Fruit fly (Drosophila melanogaster): Measurements from ENCODE around the gene Jhbp1.
A peak's percentile ranks its signal among the peaks of the same experiment; 100 is the strongest.

Gene Jhbp1

dm6 chr3R:4965145-4965544, at the start of gene Jhbp1:
Gene Jhbp1, plus strand, starts transcription at chr3R:4965445.
- no peak for TF ChIP-seq CG17801 (GFP tag; optimal IDR thresholded peaks at IDR 0.05; ENCODE audit: partially characterized antibody)

- no peak for TF ChIP-seq CG17801 (GFP tag; optimal IDR thresholded peaks at IDR 0.05; ENCODE audit: partially characterized antibody)
Measured at dm6 chr3R:4947732-4948131, 17.5 kb upstream of the Jhbp1 start.

DNA sequence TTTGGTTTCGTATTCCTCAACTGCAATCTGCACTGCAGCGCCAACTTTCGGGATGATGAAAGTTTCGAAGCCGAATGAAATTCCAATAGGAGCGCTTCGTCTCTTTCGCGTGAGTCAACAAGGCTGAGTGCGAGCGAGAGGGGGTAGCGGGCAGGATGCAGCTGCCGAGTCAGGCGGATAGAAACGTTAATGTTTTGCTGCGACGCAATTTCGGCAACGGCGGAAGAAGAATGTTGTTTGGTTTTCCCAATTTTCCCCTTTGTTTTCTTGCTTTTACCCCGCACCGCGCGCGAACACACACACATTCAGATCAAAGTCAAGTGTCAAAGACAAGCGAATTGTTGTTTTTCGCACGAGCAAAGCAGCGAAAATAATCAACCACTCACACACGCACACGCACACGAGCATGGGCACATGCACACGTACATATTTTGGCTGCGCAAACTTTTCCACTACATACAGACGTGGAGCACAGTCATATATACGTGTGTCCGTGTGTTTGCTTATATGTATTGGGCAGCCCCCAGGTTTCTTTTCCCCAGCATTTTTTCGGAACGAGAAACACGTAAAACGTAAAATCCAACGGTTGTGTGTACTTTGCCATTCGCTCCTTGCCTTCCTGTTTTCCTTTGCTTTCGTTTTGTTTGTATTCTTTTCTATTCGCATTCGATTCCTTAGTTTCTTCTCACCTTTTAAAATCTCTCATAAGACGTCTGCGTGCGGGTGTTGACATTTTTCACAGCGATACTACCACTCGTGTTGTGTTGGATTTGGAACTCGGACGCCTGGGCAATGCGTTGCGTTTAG, 13.3 kb upstream of the Jhbp1 start:
- TF ChIP-seq CG17801 (GFP tag; optimal IDR thresholded peaks at IDR 0.05; ENCODE audit: partially characterized antibody): peak; percentile 27

DNA sequence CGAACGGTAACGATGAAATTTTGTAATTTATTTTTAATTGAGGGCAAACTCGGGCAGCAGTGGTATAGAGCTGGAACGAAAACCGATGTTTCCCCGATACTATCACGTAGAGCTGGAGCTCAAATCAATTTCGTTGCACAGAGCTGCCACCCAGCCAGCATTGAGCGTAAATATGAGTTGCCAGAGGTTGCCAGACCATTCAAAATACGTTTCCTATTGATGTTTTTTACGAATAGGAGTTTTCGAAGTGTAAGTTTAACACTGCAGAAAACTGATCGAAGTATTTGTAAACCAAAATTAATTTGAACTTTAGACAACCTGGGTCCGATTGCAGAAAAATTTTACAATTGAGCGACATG, 12.7 kb upstream of the Jhbp1 start, which contains the start of gene Ubc6:
Gene Ubc6, minus strand, starts transcription at position 112 of the 359 bp plus-strand sequence.
- no peak for TF ChIP-seq CG17801 (GFP tag; optimal IDR thresholded peaks at IDR 0.05; ENCODE audit: partially characterized antibody)

dm6 chr3R:4955152-4955551, 10.1 kb upstream of the Jhbp1 start, which contains the start of gene Jhbp3:
Gene Jhbp3, minus strand, starts transcription at chr3R:4955252.
- no peak for TF ChIP-seq CG17801 (GFP tag; optimal IDR thresholded peaks at IDR 0.05; ENCODE audit: partially characterized antibody)

DNA sequence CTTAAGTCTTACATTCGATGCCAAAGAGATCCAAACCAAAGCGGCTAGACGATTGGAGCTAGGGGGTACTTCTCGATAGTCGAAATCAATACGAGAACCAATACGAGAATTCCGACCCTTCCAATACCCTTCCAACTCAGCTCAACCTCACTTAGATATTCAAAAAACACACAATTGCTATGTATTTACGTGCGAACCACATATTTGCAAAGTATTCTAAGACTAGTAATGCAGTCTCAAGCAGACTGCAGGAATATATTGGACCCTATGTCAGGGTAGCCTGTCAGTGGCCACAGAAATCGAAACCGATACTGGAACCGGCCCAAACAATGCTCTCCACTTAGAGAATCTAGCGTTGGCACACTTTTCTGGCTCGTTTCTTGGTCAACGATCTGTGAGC, 7.4 kb upstream of the Jhbp1 start:
- no peak for TF ChIP-seq CG17801 (GFP tag; optimal IDR thresholded peaks at IDR 0.05; ENCODE audit: partially characterized antibody)

dm6 chr3R:4960107-4960506, 5.1 kb upstream of the Jhbp1 start:
- TF ChIP-seq CG17801 (GFP tag; optimal IDR thresholded peaks at IDR 0.05; ENCODE audit: partially characterized antibody): no peak

DNA sequence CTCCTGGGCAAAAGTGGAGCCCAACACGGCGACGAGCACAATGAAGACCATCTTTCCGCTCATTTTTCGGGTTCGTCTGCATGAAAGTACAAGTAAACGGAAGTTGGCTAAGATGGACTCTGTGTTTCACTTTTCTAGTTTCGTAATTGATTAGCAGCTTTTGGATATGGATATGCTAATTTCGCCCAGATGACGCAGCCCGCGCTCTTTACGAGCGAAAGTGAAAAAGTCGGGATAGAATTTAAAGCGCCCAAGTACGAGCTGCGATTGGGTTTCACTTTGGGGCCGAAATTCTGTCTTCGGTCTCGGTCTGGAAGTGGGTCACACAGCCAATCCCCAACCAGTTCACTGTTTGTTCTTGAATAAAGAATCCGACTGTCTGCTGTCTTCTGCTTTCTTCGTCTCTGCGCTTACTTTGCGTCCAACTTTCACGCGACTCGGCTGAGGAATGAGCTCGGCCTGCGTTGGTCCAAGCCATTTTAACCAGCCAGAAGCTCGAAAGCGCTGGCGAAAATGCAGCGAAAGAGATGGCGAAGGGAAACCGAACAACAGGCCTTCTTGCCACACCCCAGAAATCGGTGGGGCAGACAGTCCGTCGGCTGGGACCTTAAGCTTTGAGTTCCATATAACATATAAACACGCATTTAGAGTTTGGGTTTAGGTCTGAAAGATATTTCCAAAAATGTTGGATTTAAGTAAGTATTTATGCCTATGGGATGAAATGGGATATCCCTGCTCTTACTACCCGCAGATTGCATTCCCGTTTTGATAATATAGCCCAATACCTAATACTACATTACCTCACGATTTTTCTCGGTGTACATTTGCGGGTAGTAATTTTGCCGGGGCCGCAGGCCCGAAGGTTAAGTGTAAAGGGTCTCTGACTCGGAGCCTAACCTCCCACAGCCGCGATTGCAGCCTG, 4.1 kb upstream of the Jhbp1 start, which contains the start of gene Jhbp2:
Gene Jhbp2, minus strand, starts transcription at position 454 of the 922 bp plus-strand sequence.
- no peak for TF ChIP-seq CG17801 (GFP tag; optimal IDR thresholded peaks at IDR 0.05; ENCODE audit: partially characterized antibody)

DNA sequence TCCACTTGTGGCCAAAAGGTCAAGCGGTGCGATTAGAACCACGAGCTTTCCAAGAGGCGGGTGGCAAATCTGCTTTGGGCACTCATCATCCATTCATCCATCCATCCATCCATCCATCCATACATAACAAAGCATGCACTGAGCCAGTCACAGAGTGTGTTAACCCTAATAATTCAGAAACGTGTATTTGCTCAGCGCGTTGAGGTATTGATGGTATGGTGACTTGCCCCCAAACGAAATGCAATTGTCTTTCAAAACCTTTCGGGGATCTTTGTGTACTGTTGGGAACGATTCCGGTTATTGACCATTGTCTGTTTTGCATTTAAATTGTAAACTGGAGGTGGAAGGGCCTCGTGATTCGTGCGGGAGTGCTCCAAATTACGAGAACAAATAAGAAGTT, 3.3 kb upstream of the Jhbp1 start:
- TF ChIP-seq CG17801 (GFP tag; optimal IDR thresholded peaks at IDR 0.05; ENCODE audit: partially characterized antibody): no peak

DNA sequence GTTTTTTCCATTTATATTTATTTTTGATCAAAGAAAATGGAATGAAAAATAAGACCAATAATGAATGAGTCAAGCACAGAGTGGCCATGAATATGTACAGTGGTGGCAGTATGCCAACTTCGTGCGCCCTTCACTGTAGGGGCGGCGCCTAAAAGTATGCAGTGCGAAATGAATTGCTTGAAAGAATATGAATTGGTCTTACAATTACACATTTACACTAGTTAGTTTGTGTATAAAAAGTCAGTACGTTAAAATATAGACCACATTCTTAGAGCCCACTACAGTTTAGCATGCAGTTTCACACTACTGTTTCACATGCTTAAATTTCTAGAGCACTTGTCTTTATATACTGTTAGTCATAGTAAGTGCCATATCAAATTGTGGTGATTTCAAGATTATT, 2.6 kb upstream of the Jhbp1 start:
- TF ChIP-seq CG17801 (GFP tag; optimal IDR thresholded peaks at IDR 0.05; ENCODE audit: partially characterized antibody): no peak

DNA sequence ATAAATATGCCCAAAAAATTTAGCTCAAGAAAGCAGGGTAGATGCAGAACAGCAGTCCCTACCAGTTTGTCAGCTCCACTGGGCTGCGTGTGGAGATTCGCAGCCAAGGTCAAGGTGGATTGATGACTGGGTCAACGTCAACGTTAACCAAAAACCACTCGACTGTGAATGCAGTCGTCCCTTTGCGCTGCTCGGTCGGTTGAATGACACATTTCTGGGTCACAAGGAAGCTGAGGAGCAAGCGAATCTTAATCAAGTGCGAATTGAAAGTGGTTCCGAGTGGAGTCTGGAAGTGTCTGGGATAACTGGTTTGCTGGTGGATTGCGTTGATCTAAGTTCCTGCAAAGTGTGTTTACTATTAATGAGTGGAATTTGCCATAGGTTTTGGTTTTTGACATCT, 1.9 kb upstream of the Jhbp1 start:
- TF ChIP-seq CG17801 (GFP tag; optimal IDR thresholded peaks at IDR 0.05; ENCODE audit: partially characterized antibody): no peak

DNA sequence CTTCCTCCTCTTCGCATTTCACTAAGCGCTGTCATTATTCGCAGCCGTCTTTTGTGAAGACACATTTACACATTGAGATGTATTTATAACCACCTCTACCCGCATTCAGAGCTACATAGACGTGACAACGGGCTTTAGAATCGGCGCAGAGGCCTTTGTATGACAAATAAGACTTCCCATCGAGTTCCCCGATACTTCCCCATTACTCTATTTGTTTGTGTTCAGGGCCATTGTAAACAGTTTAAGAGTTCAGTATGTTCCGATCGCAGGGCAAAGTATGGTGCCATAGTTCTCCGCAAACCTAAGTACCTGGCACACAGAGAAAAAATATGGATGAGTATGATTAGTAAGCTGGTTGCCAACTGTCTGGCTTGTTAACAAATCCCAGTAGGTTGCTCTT, 1.3 kb upstream of the Jhbp1 start:
- no peak for TF ChIP-seq CG17801 (GFP tag; optimal IDR thresholded peaks at IDR 0.05; ENCODE audit: partially characterized antibody)

DNA sequence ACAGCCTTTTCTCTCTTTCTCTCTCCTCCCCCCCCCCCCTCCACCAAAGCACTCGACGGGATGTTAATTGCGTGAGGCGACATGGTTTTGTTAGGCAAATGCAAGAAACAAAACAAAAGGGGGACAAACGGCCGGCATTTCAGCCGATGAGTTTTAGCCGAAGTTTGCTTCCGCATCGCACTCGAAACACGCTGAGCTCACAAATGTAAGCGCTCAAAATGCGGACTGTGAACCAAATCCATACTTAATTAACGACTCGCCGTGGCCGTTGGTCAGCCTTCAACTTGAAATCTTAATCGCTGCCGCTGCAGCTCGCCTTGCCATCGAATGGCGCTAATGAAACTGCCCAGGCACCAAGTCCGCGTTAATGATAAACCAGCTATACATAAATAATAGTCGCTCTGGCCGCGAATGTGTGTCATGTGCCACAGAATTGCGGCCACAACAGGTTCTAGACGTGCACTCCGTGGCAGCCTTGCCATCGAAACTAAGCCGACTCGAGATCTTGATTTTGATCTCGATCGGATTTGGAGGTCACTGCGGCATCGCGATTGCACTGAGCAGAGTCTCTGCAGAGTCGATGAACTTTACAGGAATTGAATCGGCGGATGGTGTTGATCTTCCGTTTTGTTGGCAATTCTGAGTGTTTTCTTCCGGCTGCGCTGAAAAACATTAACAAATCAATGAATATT, 1.1 kb downstream of the Jhbp1 start:
- TF ChIP-seq CG17801 (GFP tag; optimal IDR thresholded peaks at IDR 0.05; ENCODE audit: partially characterized antibody): no peak

- TF ChIP-seq CG17801 (GFP tag; optimal IDR thresholded peaks at IDR 0.05; ENCODE audit: partially characterized antibody): no peak
Measured at dm6 chr3R:4967281-4967680, 2.0 kb downstream of the Jhbp1 start.

- no peak for TF ChIP-seq CG17801 (GFP tag; optimal IDR thresholded peaks at IDR 0.05; ENCODE audit: partially characterized antibody)
Measured at dm6 chr3R:4969199-4969778, 4.0 kb downstream of the Jhbp1 start.

Data from ovary, adult (tissue).